Fruit fly (Drosophila melanogaster) whole organism, embryonic: ENCODE measurements around the gene Mst36Fb.

Experiments
- Bgb ChIP-seq: fragments of 200-800 bp; sonication (Bioruptor generic); IDR thresholded peaks from 2 replicates; pipeline ENCODE4 v1.3.6; 2022; ENCODE audit warnings: missing biosample characterization, missing genetic modification characterization; ENCODE audit not compliant: partially characterized antibody
- CG11085 ChIP-seq: fragments of 200-800 bp; sonication (Bioruptor generic); IDR thresholded peaks from 2 replicates; pipeline ENCODE4 v1.3.6; 2022; ENCODE audit warnings: missing biosample characterization, missing genetic modification characterization
- CG14710 ChIP-seq: fragments of 200-800 bp; sonication (Bioruptor generic); optimal IDR thresholded peaks from 3 replicates; lab custom pipeline; 2019; ENCODE audit warnings: missing biosample characterization, mild to moderate bottlenecking, missing genetic modification characterization, moderate library complexity
- CG15601 ChIP-seq: fragments of 200-800 bp; sonication (Bioruptor generic); optimal IDR thresholded peaks from 3 replicates; lab custom pipeline; 2019; ENCODE audit warnings: missing biosample characterization, mild to moderate bottlenecking, missing genetic modification characterization, moderate library complexity
- CG16813 ChIP-seq: fragments of 200-800 bp; sonication (Bioruptor generic); IDR thresholded peaks from 3 replicates; pipeline ENCODE4 v1.3.6; 2022; ENCODE audit warnings: missing biosample characterization, missing genetic modification characterization; ENCODE audit not compliant: partially characterized antibody
- CG18262 ChIP-seq: fragments of 200-800 bp; optimal IDR thresholded peaks from 3 replicates; lab custom pipeline; 2019; ENCODE audit warnings: missing biosample characterization, mild to moderate bottlenecking, missing genetic modification characterization, moderate library complexity
- CG2116 ChIP-seq: fragments of 200-800 bp; sonication (Bioruptor generic); optimal IDR thresholded peaks from 3 replicates; lab custom pipeline; 2018; ENCODE audit warnings: missing biosample characterization, mild to moderate bottlenecking, missing genetic modification characterization
- CG2875 ChIP-seq: fragments of 200-800 bp; sonication (Bioruptor generic); optimal IDR thresholded peaks from 2 replicates; lab custom pipeline; 2017; ENCODE audit warnings: missing biosample characterization, mild to moderate bottlenecking, missing genetic modification characterization, missing genetic modification reagents
- CG2889 ChIP-seq: fragments of 200-800 bp; sonication (Bioruptor generic); IDR thresholded peaks from 3 replicates; pipeline ENCODE4 v1.3.6; 2022; ENCODE audit warnings: missing biosample characterization, missing genetic modification characterization
- CG3163 ChIP-seq: fragments of 200-800 bp; sonication (Bioruptor generic); optimal IDR thresholded peaks from 3 replicates; lab custom pipeline; 2016; ENCODE audit warnings: missing biosample characterization, missing genetic modification characterization
- CG42726 ChIP-seq: fragments of 200-800 bp; sonication (Bioruptor generic); IDR thresholded peaks from 2 replicates; pipeline ENCODE4 v1.3.6; 2022; ENCODE audit warnings: missing biosample characterization, missing genetic modification characterization; ENCODE audit not compliant: partially characterized antibody
- CG6689 ChIP-seq: fragments of 200-800 bp; sonication (Bioruptor generic); IDR thresholded peaks from 2 replicates; pipeline ENCODE4 v1.3.6; 2022; ENCODE audit warnings: missing biosample characterization, missing genetic modification characterization
- CG6791 ChIP-seq: fragments of 200-800 bp; sonication (Bioruptor generic); IDR thresholded peaks from 3 replicates; pipeline ENCODE4 v1.3.6; 2022; ENCODE audit warnings: missing biosample characterization, missing genetic modification characterization; ENCODE audit not compliant: partially characterized antibody
- CG6813 ChIP-seq: fragments of 200-800 bp; sonication (Bioruptor generic); optimal IDR thresholded peaks from 2 replicates; lab custom pipeline; 2017; ENCODE audit warnings: missing biosample characterization, missing genetic modification characterization, mild to moderate bottlenecking, moderate library complexity, missing genetic modification reagents
- CG7839 ChIP-seq: fragments of 200-800 bp; sonication (Bioruptor generic); optimal IDR thresholded peaks from 3 replicates; lab custom pipeline; 2018; ENCODE audit warnings: missing biosample characterization, mild to moderate bottlenecking, missing genetic modification characterization, moderate library complexity
- CG8924 ChIP-seq: fragments of 200-800 bp; optimal IDR thresholded peaks from 3 replicates; lab custom pipeline; 2019; ENCODE audit warnings: missing biosample characterization, mild to moderate bottlenecking, missing genetic modification characterization, moderate library complexity
- CG9215 ChIP-seq: fragments of 200-800 bp; sonication (Bioruptor generic); IDR thresholded peaks from 2 replicates; pipeline ENCODE4 v1.3.6; 2022; ENCODE audit warnings: missing biosample characterization, missing genetic modification characterization
- CG9817 ChIP-seq: fragments of 200-800 bp; sonication (Bioruptor generic); optimal IDR thresholded peaks from 2 replicates; lab custom pipeline; 2018; ENCODE audit warnings: missing biosample characterization, mild to moderate bottlenecking, missing genetic modification characterization, moderate library complexity
- CHES-1-like ChIP-seq: fragments of 200-800 bp; sonication (Bioruptor generic); optimal IDR thresholded peaks from 2 replicates; lab custom pipeline; 2016; ENCODE audit warnings: missing biosample characterization, missing genetic modification characterization
- CTCF ChIP-seq: fragments of 200-800 bp; sonication (Bioruptor generic); optimal IDR thresholded peaks from 2 replicates; lab custom pipeline; 2017; ENCODE audit warnings: missing biosample characterization, mild to moderate bottlenecking, missing genetic modification characterization, moderate library complexity
- Dp ChIP-seq: fragments of 200-800 bp; sonication (Bioruptor generic); optimal IDR thresholded peaks from 2 replicates; lab custom pipeline; 2018; ENCODE audit warnings: missing biosample characterization, mild to moderate bottlenecking, missing genetic modification characterization, moderate library complexity
- E2f2 ChIP-seq: fragments of 200-800 bp; sonication (Bioruptor generic); IDR thresholded peaks from 2 replicates; pipeline ENCODE4 v1.3.6; 2022; ENCODE audit warnings: missing biosample characterization, missing genetic modification characterization
- HmgZ ChIP-seq: fragments of 200-800 bp; sonication (Bioruptor generic); optimal IDR thresholded peaks from 2 replicates; lab custom pipeline; 2018; ENCODE audit warnings: missing biosample characterization, mild to moderate bottlenecking, missing genetic modification characterization
- Lhr ChIP-seq: fragments of 200-800 bp; sonication (Bioruptor generic); optimal IDR thresholded peaks from 3 replicates; lab custom pipeline; 2017; ENCODE audit warnings: mild to moderate bottlenecking, missing biosample characterization, missing genetic modification reagents, missing genetic modification characterization
- Med ChIP-seq: fragments of 200-800 bp; sonication (Bioruptor generic); peaks from one replicate; lab custom pipeline; 2016; ENCODE audit warnings: missing biosample characterization, missing genetic modification characterization, mild to moderate bottlenecking, inconsistent platforms, moderate library complexity
- Mes4 ChIP-seq: fragments of 200-800 bp; sonication (Bioruptor generic); optimal IDR thresholded peaks from 2 replicates; lab custom pipeline; 2016; ENCODE audit warnings: missing biosample characterization, missing genetic modification characterization
- Myb ChIP-seq: fragments of 200-800 bp; sonication (Bioruptor generic); optimal IDR thresholded peaks from 2 replicates; lab custom pipeline; 2016; ENCODE audit warnings: missing biosample characterization, missing genetic modification characterization
- Pdp1 ChIP-seq, 2 experiments: fragments of 200-800 bp; sonication (Bioruptor generic); optimal IDR thresholded peaks; 3 replicates each; lab custom pipeline; 2016; ENCODE audit warnings: missing biosample characterization in 2 of 2, missing genetic modification characterization in 2 of 2, mild to moderate bottlenecking in 1 of 2, moderate library complexity in 1 of 2
- Sox100B ChIP-seq: fragments of 200-800 bp; sonication (Bioruptor generic); optimal IDR thresholded peaks from 3 replicates; lab custom pipeline; 2018; ENCODE audit warnings: missing biosample characterization, mild to moderate bottlenecking, missing genetic modification characterization
- ab ChIP-seq: fragments of 200-800 bp; sonication (Bioruptor generic); optimal IDR thresholded peaks from 2 replicates; lab custom pipeline; 2016; ENCODE audit warnings: missing biosample characterization, missing genetic modification characterization
- amos ChIP-seq: fragments of 200-800 bp; sonication (Bioruptor generic); IDR thresholded peaks from 2 replicates; pipeline ENCODE4 v1.3.6; 2022; ENCODE audit warnings: missing biosample characterization, missing genetic modification characterization; ENCODE audit not compliant: partially characterized antibody
- aop ChIP-seq: fragments of 200-800 bp; sonication (Bioruptor generic); IDR thresholded peaks from 2 replicates; pipeline ENCODE4 v1.3.6; 2022; ENCODE audit warnings: missing biosample characterization, missing genetic modification characterization
- ato ChIP-seq: fragments of 200-800 bp; sonication (Bioruptor generic); IDR thresholded peaks from 2 replicates; pipeline ENCODE4 v1.3.6; 2022; ENCODE audit warnings: missing biosample characterization, missing genetic modification characterization; ENCODE audit not compliant: partially characterized antibody
- br ChIP-seq: fragments of >200 bp; optimal IDR thresholded peaks from 2 replicates; lab custom pipeline; 2017
- bsh ChIP-seq, 2 experiments: fragments of 200-800 bp; sonication (Bioruptor generic); optimal IDR thresholded peaks; 2 replicates each; lab custom pipeline; 2017 to 2018; ENCODE audit warnings: mild to moderate bottlenecking in 2 of 2, missing biosample characterization in 2 of 2, missing genetic modification characterization in 2 of 2, moderate library complexity in 1 of 2
- danr ChIP-seq: fragments of 200-800 bp; sonication (Bioruptor generic); IDR thresholded peaks from 2 replicates; pipeline ENCODE4 v1.3.6; 2022; ENCODE audit warnings: missing biosample characterization, missing genetic modification characterization
- dati ChIP-seq: fragments of 200-800 bp; sonication (Bioruptor generic); IDR thresholded peaks from 2 replicates; pipeline ENCODE4 v1.3.6; 2022; ENCODE audit warnings: missing biosample characterization, missing genetic modification characterization
- dmrt99B ChIP-seq: fragments of 200-800 bp; sonication (Bioruptor generic); optimal IDR thresholded peaks from 2 replicates; lab custom pipeline; 2018; ENCODE audit warnings: missing biosample characterization, mild to moderate bottlenecking, missing genetic modification characterization, moderate library complexity
- exex ChIP-seq: fragments of 200-800 bp; sonication (Bioruptor generic); optimal IDR thresholded peaks from 4 replicates; lab custom pipeline; 2018; ENCODE audit warnings: missing biosample characterization, mild to moderate bottlenecking, missing genetic modification characterization, moderate library complexity
- gfzf ChIP-seq: fragments of 200-800 bp; sonication (Bioruptor generic); optimal IDR thresholded peaks from 2 replicates; lab custom pipeline; 2016; ENCODE audit warnings: missing biosample characterization, mild to moderate bottlenecking, missing genetic modification characterization, moderate library complexity
- knrl ChIP-seq: fragments of 200-800 bp; sonication (Bioruptor generic); IDR thresholded peaks from 3 replicates; pipeline ENCODE4 v1.3.6; 2022; ENCODE audit warnings: missing biosample characterization, missing genetic modification characterization; ENCODE audit not compliant: partially characterized antibody
- pita ChIP-seq: fragments of 200-800 bp; sonication (Bioruptor generic); optimal IDR thresholded peaks from 2 replicates; lab custom pipeline; 2017; ENCODE audit warnings: missing biosample characterization, mild to moderate bottlenecking, missing genetic modification characterization
- pum ChIP-seq: fragments of 200-800 bp; sonication (Bioruptor generic); optimal IDR thresholded peaks from 2 replicates; lab custom pipeline; 2016; ENCODE audit warnings: missing biosample characterization, missing genetic modification characterization
- ro ChIP-seq: fragments of 200-800 bp; sonication (Bioruptor generic); IDR thresholded peaks from 2 replicates; pipeline ENCODE4 v1.3.6; 2022; ENCODE audit warnings: missing biosample characterization, missing genetic modification characterization
- sens ChIP-seq: fragments of 200-800 bp; sonication (Bioruptor generic); peaks from one replicate; lab custom pipeline; 2016; ENCODE audit warnings: missing biosample characterization, missing genetic modification characterization
- slp2 ChIP-seq: fragments of 200-800 bp; sonication (Bioruptor generic); optimal IDR thresholded peaks from 2 replicates; lab custom pipeline; 2016; ENCODE audit warnings: missing biosample characterization, missing genetic modification characterization
- so ChIP-seq: fragments of 200-800 bp; sonication (Bioruptor generic); IDR thresholded peaks from 3 replicates; pipeline ENCODE4 v1.3.6; 2022; ENCODE audit warnings: missing biosample characterization, missing genetic modification characterization
- yki ChIP-seq: fragments of >200 bp; optimal IDR thresholded peaks from 3 replicates; lab custom pipeline; 2018

Mst36Fb gene

dm6 chr2L:18714086-18714485, 39.2 kb upstream of the Mst36Fb start:
- no peak for TF ChIP-seq CG9215 (GFP tag; lab: Robert Waterston, UW)
- peak; percentile 60; the same call in 1 of the 2 replicates for TF ChIP-seq amos
- peak; percentile 84 for TF ChIP-seq sens (GFP tag; lab: Kevin White, UChicago)
- TF ChIP-seq pum (GFP tag; lab: Kevin White, UChicago): no peak
- peak; percentile 47; the same call in 1 of the 2 replicates for TF ChIP-seq Bgb (GFP tag; lab: Robert Waterston, UW)
- TF ChIP-seq HmgZ (tag; lab: Kevin White, UChicago): peak; percentile 12
- TF ChIP-seq slp2: no peak
- TF ChIP-seq CG2116 (GFP tag; lab: Kevin White, UChicago): peak; percentile 8
- TF ChIP-seq CG2889 (GFP tag; lab: Robert Waterston, UW): no peak
- no peak for TF ChIP-seq CG8924 (tag; lab: Kevin White, UChicago)
- TF ChIP-seq Lhr (GFP tag; lab: Kevin White, UChicago): peak; percentile 49
- peak; percentile 33; the same call in 1 of the 2 replicates for TF ChIP-seq CG42726 (GFP tag; lab: Robert Waterston, UW)
- TF ChIP-seq Pdp1 (GFP tag; optimal IDR thresholded peaks at IDR 0.05; lab: Kevin White, UChicago): peak in 1 of 2 experiments; percentile 6
- peak; percentile 75 for TF ChIP-seq Dp (GFP tag; lab: Kevin White, UChicago)
- no peak for TF ChIP-seq ab (GFP tag; lab: Kevin White, UChicago)
- peak; percentile 81 for TF ChIP-seq E2f2 (GFP tag; lab: Robert Waterston, UW)
- TF ChIP-seq CG14710 (tag; lab: Kevin White, UChicago): peak; percentile 5
- peak; percentile 52 for TF ChIP-seq CG16813 (GFP tag; lab: Robert Waterston, UW)
- no peak for TF ChIP-seq CG18262 (tag; lab: Kevin White, UChicago)
- peak; percentile 58 for TF ChIP-seq Myb (GFP tag; lab: Kevin White, UChicago)
- TF ChIP-seq CG9817: no peak
- TF ChIP-seq dmrt99B (tag; lab: Kevin White, UChicago): no peak
- TF ChIP-seq pita (GFP tag; lab: Kevin White, UChicago): peak; percentile 63
- 0 out of 3 replicates have a peak, but pooled peaks have one; percentile 37 for TF ChIP-seq knrl
- TF ChIP-seq CTCF: peak; percentile 82
- peak; percentile 10 for TF ChIP-seq gfzf (GFP tag; lab: Kevin White, UChicago)

dm6 chr2L:18713686-18714085, 38.8 kb upstream of the Mst36Fb start, which contains the start of gene Irk3:
TSS of gene Irk3 (minus strand) at chr2L:18713748.
- no peak for TF ChIP-seq Sox100B (GFP tag; lab: Kevin White, UChicago)
- no peak for TF ChIP-seq CG6689 (GFP tag; lab: Robert Waterston, UW)
- TF ChIP-seq yki: no peak
- peak; percentile 5 for TF ChIP-seq CG6813
- TF ChIP-seq Med (GFP tag; lab: Kevin White, UChicago): peak; percentile 74
- TF ChIP-seq, all 482 proteins: peak for 2

- TF ChIP-seq so (GFP tag; lab: Robert Waterston, UW): peak; percentile 88
- TF ChIP-seq exex (tag; lab: Kevin White, UChicago): no peak
- TF ChIP-seq CG6813: no peak
- TF ChIP-seq CG11085 (GFP tag; lab: Robert Waterston, UW): peak; percentile 95
- peak in 1 of 2 experiments; percentile 93 for TF ChIP-seq bsh (GFP tag; optimal IDR thresholded peaks at IDR 0.05; lab: Kevin White, UChicago)
- TF ChIP-seq Mes4 (GFP tag; lab: Kevin White, UChicago): peak; percentile 51
- TF ChIP-seq br: no peak
- TF ChIP-seq ato (GFP tag; lab: Robert Waterston, UW): no peak
- peak; percentile 89; the same call in 1 of the 2 replicates for TF ChIP-seq danr (GFP tag; lab: Robert Waterston, UW)
- peak; percentile 92 for TF ChIP-seq CG7839 (tag; lab: Kevin White, UChicago)
- peak; percentile 85 for TF ChIP-seq ro (GFP tag; lab: Robert Waterston, UW)
- TF ChIP-seq CHES-1-like (GFP tag; lab: Kevin White, UChicago): peak; percentile 82
- TF ChIP-seq CG15601 (tag; lab: Kevin White, UChicago): peak; percentile 84
- TF ChIP-seq pita (GFP tag; lab: Kevin White, UChicago): no peak
- peak; percentile 79 for TF ChIP-seq aop (GFP tag; lab: Robert Waterston, UW)
- TF ChIP-seq dati (GFP tag; lab: Robert Waterston, UW): peak; percentile 87
- TF ChIP-seq CG2875 (GFP tag; lab: Kevin White, UChicago): peak; percentile 74
- TF ChIP-seq CG3163: peak; percentile 42
- TF ChIP-seq CG6791: no peak
Measured at dm6 chr2L:18708239-18708891, 33.5 kb upstream of the Mst36Fb start, which contains the start of the genes Faf2 and Grip71. TSS of gene Faf2 (minus strand) at chr2L:18708688. TSS of gene Grip71 (plus strand) at chr2L:18708846.
